Worm (Caenorhabditis elegans) whole organism, L3 larva: ENCODE results near the gene Y49E10.16.

ENCODE experiments used
- ama-1 ChIP-seq: fragments of 150-350 bp; optimal IDR thresholded peaks from 2 replicates; lab custom pipeline; 2018
- ceh-82 ChIP-seq: fragments of 150-350 bp; optimal IDR thresholded peaks from 2 replicates; lab custom pipeline; 2014; ENCODE audit warnings: missing biosample characterization, missing genetic modification characterization
- elt-1 ChIP-seq: fragments of 150-350 bp; optimal IDR thresholded peaks from 2 replicates; lab custom pipeline; 2014; ENCODE audit warnings: missing biosample characterization, missing genetic modification characterization
- nfya-1 ChIP-seq: sonication (generic microtip); optimal IDR thresholded peaks from 2 replicates; lab custom pipeline; 2017; ENCODE audit warnings: missing genetic modification characterization, mild to moderate bottlenecking, missing compliant biosample characterization, antibody characterized with exemption, moderate library complexity; ENCODE audit not compliant: insufficient read depth
- nhr-12 ChIP-seq: fragments of 150-350 bp; optimal IDR thresholded peaks from 2 replicates; lab custom pipeline; 2014; ENCODE audit warnings: missing biosample characterization, missing genetic modification characterization
- nhr-28 ChIP-seq: fragments of 150-350 bp; optimal IDR thresholded peaks from 2 replicates; lab custom pipeline; 2014; ENCODE audit warnings: missing biosample characterization, missing genetic modification characterization
- pha-4 ChIP-seq: fragments of 150-350 bp; optimal IDR thresholded peaks from 2 replicates; lab custom pipeline; 2014; ENCODE audit warnings: missing biosample characterization, missing genetic modification reagents, missing genetic modification characterization
- snpc-4 ChIP-seq: fragments of 150-350 bp; optimal IDR thresholded peaks from 2 replicates; lab custom pipeline; 2014; ENCODE audit warnings: missing biosample characterization, missing genetic modification characterization
- unc-39 ChIP-seq: sonication (generic microtip); optimal IDR thresholded peaks from 4 replicates; lab custom pipeline; 2017; ENCODE audit warnings: missing biosample characterization, missing genetic modification characterization
- unc-62 ChIP-seq: fragments of 150-350 bp; sonication (generic microtip); optimal IDR thresholded peaks from 4 replicates; lab custom pipeline; 2014; ENCODE audit warnings: missing biosample characterization, missing genetic modification reagents, missing genetic modification characterization
- zag-1 ChIP-seq: fragments of 150-350 bp; optimal IDR thresholded peaks from 2 replicates; lab custom pipeline; 2014; ENCODE audit warnings: missing biosample characterization, missing genetic modification characterization

DNA sequence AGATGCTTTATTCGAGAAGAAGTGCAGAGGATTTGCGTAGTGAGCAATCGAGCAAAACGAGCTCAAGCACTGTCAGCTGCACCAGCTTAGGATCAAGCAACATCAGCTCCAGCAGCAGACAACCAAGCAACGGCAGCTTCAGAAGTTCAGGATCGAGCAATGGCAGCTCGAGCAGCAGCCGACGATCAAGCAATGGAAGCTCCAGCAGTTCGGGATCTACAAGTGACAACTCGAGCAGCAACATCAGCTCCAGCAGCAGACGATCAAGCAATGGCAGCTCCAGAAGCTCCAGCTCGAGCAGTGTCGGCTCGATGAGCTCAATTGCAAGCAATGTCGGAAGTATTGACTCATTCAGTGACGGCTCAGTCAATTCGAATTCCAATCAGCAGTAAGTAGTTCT is 8.7 kb downstream of the Y49E10.16 start:
- no peak for TF ChIP-seq ceh-82 (tag; lab: Kevin White, UChicago)
- TF ChIP-seq zag-1 = no peak
- TF ChIP-seq nhr-12 (tag; lab: Kevin White, UChicago) = no peak
- TF ChIP-seq nfya-1 (tag; lab: Kevin White, UChicago) = no peak
- no peak for TF ChIP-seq nhr-28 (tag; lab: Kevin White, UChicago)
- no peak for TF ChIP-seq unc-39 (tag; lab: Kevin White, UChicago)
- TF ChIP-seq snpc-4 = no peak
- no peak for TF ChIP-seq unc-62
- TF ChIP-seq elt-1 = no peak
- no peak for TF ChIP-seq ama-1 (lab: Kevin White, UChicago)
- no peak for TF ChIP-seq pha-4
